Worm (Caenorhabditis elegans) whole organism, young adult: ENCODE results near the gene srt-33.

Experiments used
- Y95B8A.8 ChIP-seq: fragments of 200-800 bp; sonication (Bioruptor generic); IDR thresholded peaks from 2 replicates; pipeline ENCODE4 v1.3.6; 2022; ENCODE audit warnings: missing genetic modification reagents, missing genetic modification characterization, missing compliant biosample characterization
- ama-1 ChIP-seq, 3 experiments: fragments of 150-350 bp in 1 of 3; sonication (generic microtip) in 2 of 3; optimal IDR thresholded peaks; 2 replicates each; lab custom pipeline; 2014 to 2018; ENCODE audit warnings: missing biosample characterization in 2 of 3, missing genetic modification characterization in 2 of 3, missing genetic modification reagents in 2 of 3
- pha-4 ChIP-seq: fragments of 150-350 bp; sonication (generic microtip); optimal IDR thresholded peaks from 2 replicates; lab custom pipeline; 2014; ENCODE audit warnings: missing biosample characterization, missing genetic modification reagents, missing genetic modification characterization

DNA sequence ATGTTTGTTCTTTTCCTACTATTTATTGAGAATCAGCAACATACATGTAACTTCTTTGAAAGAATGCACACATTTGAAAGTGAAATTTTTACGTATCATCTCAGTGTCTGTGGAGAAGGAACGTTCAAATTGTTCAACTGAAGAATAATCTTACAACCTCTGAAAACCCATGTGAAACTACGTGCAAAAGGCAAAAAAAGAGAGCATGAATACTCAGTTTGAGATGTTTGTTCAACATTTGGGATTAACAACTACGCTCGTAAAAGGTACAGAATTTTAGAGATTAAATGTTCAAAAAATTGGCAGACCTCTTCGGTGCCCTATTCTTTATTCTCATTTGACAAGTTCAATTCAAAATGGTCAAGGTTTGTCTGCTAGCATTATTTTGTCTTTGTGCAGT lies 27.7 kb downstream of the srt-33 start, which contains the start of gene K02E11.5:
- TF ChIP-seq pha-4 (tag; lab: Kevin White, UChicago), result no peak
- no peak for TF ChIP-seq ama-1 (optimal IDR thresholded peaks at IDR 0.05; lab: Kevin White, UChicago)
- TF ChIP-seq ama-1 (GFP tag; optimal IDR thresholded peaks at IDR 0.05; lab: Kevin White, UChicago), result no peak
- TF ChIP-seq Y95B8A.8 (GFP tag; lab: Robert Waterston, UW), result no peak
